Fruit fly (Drosophila melanogaster) whole organism, embryonic: ENCODE data around the gene CG42324.
A peak's percentile ranks its signal among the peaks of the same experiment; 100 is the strongest.

Experiments
- CG10267 ChIP-seq: fragments of 200-800 bp; sonication (Bioruptor generic); optimal IDR thresholded peaks from 2 replicates; lab custom pipeline; 2018; ENCODE audit warnings: missing biosample characterization, mild to moderate bottlenecking, missing genetic modification characterization, moderate library complexity
- CG10654 ChIP-seq: fragments of 200-800 bp; sonication (Bioruptor generic); optimal IDR thresholded peaks from 2 replicates; lab custom pipeline; 2016; ENCODE audit warnings: missing biosample characterization, missing genetic modification characterization
- CG11504 ChIP-seq: fragments of 200-800 bp; sonication (Bioruptor generic); optimal IDR thresholded peaks from 3 replicates; lab custom pipeline; 2019; ENCODE audit warnings: missing biosample characterization, mild to moderate bottlenecking, missing genetic modification characterization, moderate library complexity
- CG12219 ChIP-seq: fragments of 200-800 bp; sonication (Bioruptor generic); optimal IDR thresholded peaks from 3 replicates; lab custom pipeline; 2018; ENCODE audit warnings: missing biosample characterization, mild to moderate bottlenecking, missing genetic modification characterization
- CG14014 ChIP-seq: fragments of 200-800 bp; sonication (Bioruptor generic); IDR thresholded peaks from 2 replicates; pipeline ENCODE4 v1.3.6; 2022; ENCODE audit warnings: missing biosample characterization, missing genetic modification characterization
- CG15479 ChIP-seq: fragments of 200-800 bp; sonication (Bioruptor generic); optimal IDR thresholded peaks from 3 replicates; lab custom pipeline; 2019; ENCODE audit warnings: missing biosample characterization, mild to moderate bottlenecking, missing genetic modification characterization, moderate library complexity
- CG1647 ChIP-seq: fragments of 200-800 bp; sonication (Bioruptor generic); optimal IDR thresholded peaks from 3 replicates; lab custom pipeline; 2016; ENCODE audit warnings: missing biosample characterization, missing genetic modification characterization
- CG16813 ChIP-seq: fragments of 200-800 bp; sonication (Bioruptor generic); IDR thresholded peaks from 3 replicates; pipeline ENCODE4 v1.3.6; 2022; ENCODE audit warnings: missing biosample characterization, missing genetic modification characterization; ENCODE audit not compliant: partially characterized antibody
- CG17359 ChIP-seq: fragments of 200-800 bp; sonication (Bioruptor generic); optimal IDR thresholded peaks from 3 replicates; lab custom pipeline; 2018; ENCODE audit warnings: missing biosample characterization, mild to moderate bottlenecking, missing genetic modification characterization, moderate library complexity
- CG17612 ChIP-seq: fragments of 200-800 bp; sonication (Bioruptor generic); IDR thresholded peaks from 2 replicates; pipeline ENCODE4 v1.3.6; 2022; ENCODE audit warnings: missing biosample characterization, missing genetic modification characterization
- CG1832 ChIP-seq: fragments of 200-800 bp; sonication (Bioruptor generic); optimal IDR thresholded peaks from 2 replicates; lab custom pipeline; 2017; ENCODE audit warnings: missing biosample characterization, mild to moderate bottlenecking, missing genetic modification characterization, inconsistent platforms
- CG31388 ChIP-seq: fragments of 200-800 bp; sonication (Bioruptor generic); optimal IDR thresholded peaks from 2 replicates; lab custom pipeline; 2016; ENCODE audit warnings: missing biosample characterization, missing genetic modification characterization
- CG32767 ChIP-seq: fragments of 200-800 bp; sonication (Bioruptor generic); IDR thresholded peaks from 2 replicates; pipeline ENCODE4 v1.3.6; 2022; ENCODE audit warnings: missing biosample characterization, missing genetic modification characterization
- CG4404 ChIP-seq: fragments of 200-800 bp; sonication (Bioruptor generic); IDR thresholded peaks from 2 replicates; pipeline ENCODE4 v1.3.6; 2022; ENCODE audit warnings: missing biosample characterization, missing genetic modification characterization
- CG4854 ChIP-seq: fragments of 200-800 bp; sonication (Bioruptor generic); optimal IDR thresholded peaks from 2 replicates; lab custom pipeline; 2016; ENCODE audit warnings: missing biosample characterization, missing genetic modification characterization, inconsistent platforms
- CG7357 ChIP-seq: fragments of 200-800 bp; sonication (Bioruptor generic); IDR thresholded peaks from 3 replicates; pipeline ENCODE4 v1.3.6; 2022; ENCODE audit warnings: missing biosample characterization, missing genetic modification characterization
- CG7745 ChIP-seq: fragments of 200-800 bp; sonication (Bioruptor generic); optimal IDR thresholded peaks from 2 replicates; lab custom pipeline; 2018; ENCODE audit warnings: missing biosample characterization, mild to moderate bottlenecking, missing genetic modification characterization, moderate library complexity
- CG8290 ChIP-seq, 3 experiments: fragments of 200-800 bp; sonication (Bioruptor generic); optimal IDR thresholded peaks; 2 replicates each; lab custom pipeline; 2016 to 2019; ENCODE audit warnings: missing biosample characterization in 3 of 3, missing genetic modification characterization in 3 of 3, mild to moderate bottlenecking in 2 of 3, moderate library complexity in 1 of 3
- Chrac-16 ChIP-seq: fragments of 200-800 bp; sonication (Bioruptor generic); optimal IDR thresholded peaks from 3 replicates; lab custom pipeline; 2016; ENCODE audit warnings: missing biosample characterization, missing genetic modification characterization
- D19A ChIP-seq: fragments of 200-800 bp; optimal IDR thresholded peaks from 3 replicates; lab custom pipeline; 2019; ENCODE audit warnings: missing biosample characterization, mild to moderate bottlenecking, missing genetic modification characterization, moderate library complexity
- Dll ChIP-seq: fragments of 200-800 bp; sonication (Bioruptor generic); IDR thresholded peaks from 4 replicates; pipeline ENCODE4 v1.3.6; 2022; ENCODE audit warnings: missing biosample characterization, missing genetic modification characterization; ENCODE audit not compliant: partially characterized antibody
- Doc3 ChIP-seq: fragments of 200-800 bp; sonication (Bioruptor generic); IDR thresholded peaks from 3 replicates; pipeline ENCODE4 v1.3.6; 2022; ENCODE audit warnings: missing biosample characterization, missing genetic modification characterization; ENCODE audit not compliant: partially characterized antibody
- HLH4C ChIP-seq: fragments of 200-800 bp; sonication (Bioruptor generic); IDR thresholded peaks from 3 replicates; pipeline ENCODE4 v1.3.6; 2022; ENCODE audit warnings: missing biosample characterization, missing genetic modification characterization; ENCODE audit not compliant: partially characterized antibody
- HLH54F ChIP-seq: fragments of 200-800 bp; sonication (Bioruptor generic); optimal IDR thresholded peaks from 3 replicates; lab custom pipeline; 2016; ENCODE audit warnings: missing biosample characterization, missing genetic modification characterization
- Hr3 ChIP-seq: fragments of 200-800 bp; sonication (Bioruptor generic); optimal IDR thresholded peaks from 3 replicates; lab custom pipeline; 2016; ENCODE audit warnings: missing biosample characterization, missing genetic modification characterization
- Hsf ChIP-seq: fragments of 200-800 bp; sonication (Bioruptor generic); optimal IDR thresholded peaks from 3 replicates; lab custom pipeline; 2016; ENCODE audit warnings: missing biosample characterization, missing genetic modification characterization
- Lim3 ChIP-seq: fragments of 200-800 bp; sonication (Bioruptor generic); IDR thresholded peaks from 2 replicates; pipeline ENCODE4 v1.3.6; 2022; ENCODE audit warnings: missing biosample characterization, missing genetic modification characterization
- Nf-YB ChIP-seq: fragments of 200-800 bp; sonication (Bioruptor generic); optimal IDR thresholded peaks from 3 replicates; lab custom pipeline; 2019; ENCODE audit warnings: missing biosample characterization, mild to moderate bottlenecking, missing genetic modification characterization, moderate library complexity
- NfI ChIP-seq: fragments of 200-800 bp; sonication (Bioruptor generic); optimal IDR thresholded peaks from 3 replicates; lab custom pipeline; 2018; ENCODE audit warnings: missing biosample characterization, mild to moderate bottlenecking, missing genetic modification characterization, moderate library complexity
- cas ChIP-seq: fragments of 200-800 bp; sonication (Bioruptor generic); IDR thresholded peaks from 2 replicates; pipeline ENCODE4 v1.3.6; 2022; ENCODE audit warnings: missing biosample characterization, missing genetic modification characterization
- cato ChIP-seq: fragments of 200-800 bp; sonication (Bioruptor generic); optimal IDR thresholded peaks from 2 replicates; lab custom pipeline; 2016; ENCODE audit warnings: missing biosample characterization, missing genetic modification characterization, borderline replicate concordance
- danr ChIP-seq: fragments of 200-800 bp; sonication (Bioruptor generic); IDR thresholded peaks from 2 replicates; pipeline ENCODE4 v1.3.6; 2022; ENCODE audit warnings: missing biosample characterization, missing genetic modification characterization
- dati ChIP-seq: fragments of 200-800 bp; sonication (Bioruptor generic); IDR thresholded peaks from 2 replicates; pipeline ENCODE4 v1.3.6; 2022; ENCODE audit warnings: missing biosample characterization, missing genetic modification characterization
- fd96Cb ChIP-seq: fragments of 200-800 bp; sonication (Bioruptor generic); optimal IDR thresholded peaks from 2 replicates; lab custom pipeline; 2018; ENCODE audit warnings: missing biosample characterization, mild to moderate bottlenecking, missing genetic modification characterization, moderate library complexity
- gsb ChIP-seq: fragments of 200-800 bp; sonication (Bioruptor generic); IDR thresholded peaks from 2 replicates; pipeline ENCODE4 v1.3.6; 2022; ENCODE audit warnings: missing biosample characterization, missing genetic modification characterization
- ind ChIP-seq: fragments of 200-800 bp; sonication (Bioruptor generic); optimal IDR thresholded peaks from 3 replicates; lab custom pipeline; 2016; ENCODE audit warnings: missing biosample characterization, missing genetic modification characterization
- mam ChIP-seq: fragments of 200-800 bp; sonication (Bioruptor generic); optimal IDR thresholded peaks from 3 replicates; lab custom pipeline; 2016; ENCODE audit warnings: missing biosample characterization, missing genetic modification characterization
- pan ChIP-seq, 4 experiments: fragments of >200 bp in 3 of 4; fragments of 200-800 bp in 1 of 4; sonication (Bioruptor generic) in 1 of 4; optimal IDR thresholded peaks in 3 of 4; IDR thresholded peaks in 1 of 4; 2 replicates each; pipeline versions ENCODE4 v1.3.6 to Lab custom; 2017 to 2022; ENCODE audit warnings: missing biosample characterization in 2 of 4, missing genetic modification characterization in 2 of 4, mixed read lengths in 1 of 4
- prd ChIP-seq, 3 experiments: fragments of >200 bp in 2 of 3; fragments of 200-800 bp in 1 of 3; sonication (Bioruptor generic) in 1 of 3; optimal IDR thresholded peaks in 2 of 3; IDR thresholded peaks in 1 of 3; 2 replicates in 2 of 3; 3 replicates in 1 of 3; pipeline versions ENCODE4 v1.3.6 to Lab custom; 2017 to 2022; ENCODE audit warnings: missing biosample characterization in 1 of 3, missing genetic modification characterization in 1 of 3
- repo ChIP-seq: fragments of 200-800 bp; sonication (Bioruptor generic); optimal IDR thresholded peaks from 2 replicates; lab custom pipeline; 2016; ENCODE audit warnings: missing biosample characterization, missing genetic modification characterization
- sd ChIP-seq: fragments of 200-800 bp; sonication (Bioruptor generic); optimal IDR thresholded peaks from 3 replicates; lab custom pipeline; 2018; ENCODE audit warnings: missing biosample characterization, mild to moderate bottlenecking, missing genetic modification characterization, moderate library complexity
- sim ChIP-seq: fragments of 200-800 bp; sonication (Bioruptor generic); IDR thresholded peaks from 2 replicates; pipeline ENCODE4 v1.3.6; 2022; ENCODE audit warnings: missing biosample characterization, missing genetic modification characterization
- slbo ChIP-seq: fragments of 200-800 bp; sonication (Bioruptor generic); IDR thresholded peaks from 2 replicates; pipeline ENCODE4 v1.3.6; 2022; ENCODE audit warnings: missing biosample characterization, missing genetic modification characterization
- sqz ChIP-seq: fragments of 200-800 bp; sonication (Bioruptor generic); optimal IDR thresholded peaks from 3 replicates; lab custom pipeline; 2018; ENCODE audit warnings: missing biosample characterization, mild to moderate bottlenecking, missing genetic modification characterization
- toy ChIP-seq: fragments of 200-800 bp; sonication (Bioruptor generic); IDR thresholded peaks from 2 replicates; pipeline ENCODE4 v1.3.6; 2022; ENCODE audit warnings: missing biosample characterization, missing genetic modification characterization
- trem ChIP-seq: fragments of 200-800 bp; optimal IDR thresholded peaks from 3 replicates; lab custom pipeline; 2019; ENCODE audit warnings: missing biosample characterization, mild to moderate bottlenecking, missing genetic modification characterization, moderate library complexity
- tup ChIP-seq: fragments of 200-800 bp; sonication (Bioruptor generic); optimal IDR thresholded peaks from 2 replicates; lab custom pipeline; 2016; ENCODE audit warnings: missing biosample characterization, mild to moderate bottlenecking, missing genetic modification characterization, moderate library complexity
- unpg ChIP-seq: fragments of 200-800 bp; sonication (Bioruptor generic); optimal IDR thresholded peaks from 3 replicates; lab custom pipeline; 2018; ENCODE audit warnings: missing biosample characterization, mild to moderate bottlenecking, missing genetic modification characterization, moderate library complexity

Gene CG42324

dm6 chr3L:3515280-3516020 is 43.2 kb downstream of the CG42324 start, which contains the start of gene Eip63E (continued):
- TF ChIP-seq Dll (GFP tag; lab: Robert Waterston, UW), result peak; percentile 53; the same call in 2 of the 4 replicates
- no peak for TF ChIP-seq Chrac-16 (GFP tag; lab: Kevin White, UChicago)
- peak; percentile 64 for TF ChIP-seq CG17359
- peak; percentile 70 for TF ChIP-seq CG11504
- no peak for TF ChIP-seq CG1647
- TF ChIP-seq CG10654 (GFP tag; lab: Kevin White, UChicago), result no peak
- no peak for TF ChIP-seq Lim3 (GFP tag; lab: Robert Waterston, UW)
- no peak for TF ChIP-seq Hsf (GFP tag; lab: Kevin White, UChicago)
- TF ChIP-seq unpg (GFP tag; lab: Kevin White, UChicago), result peak; percentile 14
- no peak for TF ChIP-seq fd96Cb
- no peak for TF ChIP-seq prd (optimal IDR thresholded peaks at IDR 0.05; lab: Kevin White, UChicago)
- TF ChIP-seq prd (GFP tag; IDR thresholded peaks at IDR 0.05; lab: Robert Waterston, UW), result no peak
- no peak for TF ChIP-seq Doc3 (GFP tag; lab: Robert Waterston, UW)
- TF ChIP-seq CG31388 (GFP tag; lab: Kevin White, UChicago), result no peak
- TF ChIP-seq CG4854 (GFP tag; lab: Kevin White, UChicago), result no peak
- no peak for TF ChIP-seq CG7357 (GFP tag; lab: Robert Waterston, UW)
- no peak for TF ChIP-seq ind
- TF ChIP-seq CG16813 (GFP tag; lab: Robert Waterston, UW), result 0 out of 3 replicates have a peak, but pooled peaks have one; percentile 41
- no peak for TF ChIP-seq Nf-YB (GFP tag; lab: Kevin White, UChicago)
- TF ChIP-seq Hr3 (GFP tag; lab: Kevin White, UChicago), result no peak
- TF ChIP-seq CG17612, result no peak
- no peak for TF ChIP-seq CG1832 (GFP tag; lab: Kevin White, UChicago)
- peak; percentile 11 for TF ChIP-seq CG15479
- TF ChIP-seq pan (optimal IDR thresholded peaks at IDR 0.05; lab: Kevin White, UChicago), result no peak
- no peak for TF ChIP-seq pan (GFP tag; optimal IDR thresholded peaks at IDR 0.05 in 1 of 2, IDR thresholded peaks at IDR 0.05 in 1 of 2)
- no peak for TF ChIP-seq danr (GFP tag; lab: Robert Waterston, UW)
- TF ChIP-seq D19A (tag; lab: Kevin White, UChicago), result no peak
- no peak for TF ChIP-seq sd
- TF ChIP-seq cas (GFP tag; lab: Robert Waterston, UW), result no peak
- peak; percentile 30 for TF ChIP-seq CG10267 (tag; lab: Kevin White, UChicago)
- no peak for TF ChIP-seq CG4404
- TF ChIP-seq CG32767 (GFP tag; lab: Robert Waterston, UW), result no peak
- TF ChIP-seq NfI, result no peak
- TF ChIP-seq mam (GFP tag; lab: Kevin White, UChicago), result no peak
- no peak for TF ChIP-seq CG7745 (tag; lab: Kevin White, UChicago)
- TF ChIP-seq sqz (GFP tag; lab: Kevin White, UChicago), result no peak
- no peak for TF ChIP-seq sim (GFP tag; lab: Robert Waterston, UW)
- no peak for TF ChIP-seq cato (GFP tag; lab: Kevin White, UChicago)
- TF ChIP-seq HLH54F, result no peak
- no peak for TF ChIP-seq CG8290 (GFP tag; optimal IDR thresholded peaks at IDR 0.05; lab: Kevin White, UChicago)
- peak in 1 of 2 experiments; percentile 13 for TF ChIP-seq CG8290 (tag; optimal IDR thresholded peaks at IDR 0.05; lab: Kevin White, UChicago)
- peak; percentile 43 for TF ChIP-seq trem (tag; lab: Kevin White, UChicago)
- TF ChIP-seq CG14014 (GFP tag; lab: Robert Waterston, UW), result no peak
- no peak for TF ChIP-seq repo (GFP tag; lab: Kevin White, UChicago)
- TF ChIP-seq slbo (GFP tag; lab: Robert Waterston, UW), result no peak
- peak; percentile 1 for TF ChIP-seq CG12219 (GFP tag; lab: Kevin White, UChicago)
- TF ChIP-seq gsb, result no peak
- no peak for TF ChIP-seq toy (GFP tag; lab: Robert Waterston, UW)
- TF ChIP-seq tup (GFP tag; lab: Kevin White, UChicago), result no peak
- no peak for TF ChIP-seq dati (GFP tag; lab: Robert Waterston, UW)
- no peak for TF ChIP-seq HLH4C (GFP tag; lab: Robert Waterston, UW)
